Fruit fly (Drosophila melanogaster): ENCODE measurements around the gene Root.

The Root gene

DNA sequence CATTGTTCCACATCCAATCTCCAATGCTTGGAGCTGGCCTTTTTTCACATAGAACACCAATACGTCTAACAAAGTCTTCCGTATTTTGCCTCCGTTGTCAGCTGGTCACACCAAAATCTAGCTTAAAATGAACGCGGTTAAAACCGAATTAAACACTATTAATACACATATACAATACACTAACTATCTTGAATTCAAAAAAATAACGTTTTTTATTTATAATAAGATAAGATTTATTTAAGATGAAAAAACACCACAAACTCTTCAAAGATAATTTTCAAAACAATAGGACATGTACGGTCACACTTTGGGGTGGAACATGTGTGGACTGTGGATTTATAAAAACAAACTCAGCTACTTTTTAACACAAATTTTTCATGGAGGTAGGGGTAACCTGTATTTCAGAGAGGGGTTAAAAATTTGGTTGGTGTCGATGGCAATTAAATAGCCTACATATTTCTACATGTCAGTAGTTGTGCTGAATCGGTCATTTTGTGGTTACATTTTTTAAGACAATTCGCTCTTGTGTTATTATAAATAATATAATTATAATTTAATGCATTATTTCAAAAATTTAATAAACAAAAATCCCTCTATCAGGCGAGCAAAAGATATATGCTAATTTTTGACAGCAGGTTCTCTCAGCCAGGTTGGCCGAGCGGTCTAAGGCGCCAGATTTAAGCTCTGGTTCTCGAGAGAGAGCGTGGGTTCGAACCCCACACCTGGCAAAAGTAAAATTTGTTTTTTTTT is 591 bp upstream of the Root start, which contains the start of gene CG13605:
TSS of gene CG13605 (minus strand) at position 70 of the 750 bp plus-strand sequence.
- TF ChIP-seq psq (optimal IDR thresholded peaks at IDR 0.05) (no peak), Myc (optimal IDR thresholded peaks at IDR 0.05) (no peak), ttk (optimal IDR thresholded peaks at IDR 0.05) (no peak), Sin3A (optimal IDR thresholded peaks at IDR 0.05) (no peak), insv (optimal IDR thresholded peaks at IDR 0.05) (no peak), h (optimal IDR thresholded peaks at IDR 0.05) (no peak)

DNA sequence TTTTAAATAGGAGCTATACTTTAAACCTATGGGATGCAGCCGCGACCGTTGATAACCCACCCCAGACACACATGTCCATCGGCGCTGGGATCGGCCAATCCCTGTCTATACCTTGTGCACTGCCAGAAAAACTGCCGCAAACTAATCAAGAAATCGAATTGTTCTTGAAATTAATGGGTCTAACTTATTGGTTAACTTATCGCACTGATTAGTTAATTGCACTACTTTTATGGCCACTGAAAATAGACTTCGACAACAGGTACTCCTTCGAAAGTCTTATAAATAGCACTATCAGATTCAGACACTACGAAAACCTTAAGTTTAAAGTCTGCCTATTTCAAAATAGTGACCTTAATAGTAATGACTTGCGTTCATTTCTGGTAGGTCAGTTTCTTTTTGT is 3.1 kb downstream of the Root start, which contains the start of gene CG13607:
TSS of gene CG13607 (minus strand) at position 143 of the 400 bp plus-strand sequence.
- TF ChIP-seq insv (optimal IDR thresholded peaks at IDR 0.05) (no peak), Myc (optimal IDR thresholded peaks at IDR 0.05) (no peak), h (optimal IDR thresholded peaks at IDR 0.05) (no peak), psq (optimal IDR thresholded peaks at IDR 0.05) (no peak), ttk (optimal IDR thresholded peaks at IDR 0.05) (no peak), Sin3A (optimal IDR thresholded peaks at IDR 0.05) (no peak)

DNA sequence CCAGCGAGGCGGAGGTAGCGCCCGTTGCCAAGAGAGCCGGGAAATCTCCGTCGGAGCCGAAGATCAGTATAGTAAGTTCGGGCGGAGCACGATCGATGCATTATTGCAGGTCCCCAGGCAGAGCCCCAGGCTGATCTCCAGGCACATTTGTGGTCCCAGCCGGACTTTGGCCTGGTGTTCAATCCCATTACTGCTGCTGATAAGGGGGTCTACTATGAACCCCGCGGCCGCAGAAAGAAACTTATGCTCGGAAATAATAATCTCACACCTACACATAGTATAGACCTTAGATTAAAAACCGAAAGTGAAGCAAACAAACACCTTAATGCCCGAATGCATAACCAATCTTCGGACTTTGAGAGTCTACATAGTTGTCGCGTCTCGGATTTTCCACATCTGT is 3.9 kb downstream of the Root start:
- TF ChIP-seq h (optimal IDR thresholded peaks at IDR 0.05): no peak
- TF ChIP-seq insv (optimal IDR thresholded peaks at IDR 0.05): no peak
- TF ChIP-seq psq (optimal IDR thresholded peaks at IDR 0.05): no peak
- TF ChIP-seq ttk (optimal IDR thresholded peaks at IDR 0.05): no peak

DNA sequence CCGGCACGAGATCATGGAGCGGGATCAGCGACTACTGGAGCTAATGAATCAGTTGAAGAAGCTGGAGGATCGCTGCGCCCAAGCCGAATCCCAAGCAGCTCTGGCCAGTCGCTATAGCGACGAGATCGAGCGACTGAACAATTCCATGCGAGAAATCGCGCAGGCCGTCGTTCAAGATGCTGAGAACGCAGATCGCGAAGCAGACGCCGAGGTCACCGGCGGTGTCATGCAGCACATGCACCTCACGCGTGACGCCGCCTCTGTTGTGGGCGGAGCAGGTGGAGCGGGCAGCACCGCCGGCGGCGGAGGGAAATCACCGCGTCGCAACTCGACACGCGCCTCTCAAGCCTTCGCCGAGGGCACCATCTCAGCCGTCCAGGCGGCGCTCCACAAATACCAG is 8.6 kb downstream of the Root start:
- TF ChIP-seq ttk (optimal IDR thresholded peaks at IDR 0.05): no peak
- TF ChIP-seq Sin3A (optimal IDR thresholded peaks at IDR 0.05): no peak
- no peak for TF ChIP-seq h (optimal IDR thresholded peaks at IDR 0.05)
- TF ChIP-seq insv (optimal IDR thresholded peaks at IDR 0.05): no peak
- TF ChIP-seq Myc (optimal IDR thresholded peaks at IDR 0.05): no peak
- TF ChIP-seq psq (optimal IDR thresholded peaks at IDR 0.05): no peak

DNA sequence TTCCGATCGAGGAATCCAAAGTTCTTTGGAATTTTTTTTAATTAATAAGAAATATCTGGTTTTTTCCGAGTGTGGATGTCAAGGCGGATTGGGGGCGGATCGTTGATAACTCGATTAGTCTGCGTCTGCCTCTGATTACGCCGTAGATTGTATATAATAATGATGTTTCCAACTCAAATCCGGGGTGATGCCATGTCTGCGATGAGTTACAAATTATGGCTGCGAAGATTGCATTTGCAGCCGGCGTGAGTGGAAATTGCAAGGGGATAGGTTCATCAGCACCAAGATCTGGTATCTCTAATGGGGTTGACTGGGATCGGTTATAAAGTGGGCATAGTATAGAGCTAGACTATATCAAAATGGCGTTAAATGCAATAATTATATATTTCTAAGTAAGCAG is 9.3 kb downstream of the Root start:
- TF ChIP-seq h (optimal IDR thresholded peaks at IDR 0.05) (no peak), psq (optimal IDR thresholded peaks at IDR 0.05) (no peak), ttk (optimal IDR thresholded peaks at IDR 0.05) (no peak), Myc (optimal IDR thresholded peaks at IDR 0.05) (no peak), Sin3A (optimal IDR thresholded peaks at IDR 0.05) (no peak), insv (optimal IDR thresholded peaks at IDR 0.05) (no peak)

DNA sequence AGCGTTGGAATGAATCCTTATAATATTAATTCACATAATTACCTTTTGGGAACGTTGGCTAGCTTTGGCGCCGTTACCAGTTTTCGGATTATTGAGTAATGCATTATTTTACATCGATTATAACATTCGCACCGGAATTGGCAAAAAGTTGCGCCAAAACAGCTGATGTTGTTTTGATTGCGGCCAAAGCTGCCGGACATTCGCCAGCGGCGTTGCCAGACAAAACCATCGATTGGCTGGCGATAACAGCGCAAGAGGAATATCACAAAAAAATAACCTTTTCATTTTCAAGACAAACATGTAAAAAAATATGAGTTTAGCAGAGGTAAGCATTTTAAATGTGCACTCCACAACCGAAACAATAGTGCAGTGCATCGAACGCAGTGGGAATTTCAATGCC is 17.0 kb downstream of the Root start, which contains the start of the genes GatB and Tsc1:
TSS of gene GatB (minus strand) at position 176 of the 400 bp plus-strand sequence.
TSS of gene Tsc1 (plus strand) at position 228 of the 400 bp plus-strand sequence.
- TF ChIP-seq ttk (optimal IDR thresholded peaks at IDR 0.05) (no peak), psq (optimal IDR thresholded peaks at IDR 0.05) (no peak), Myc (optimal IDR thresholded peaks at IDR 0.05) (no peak), Sin3A (optimal IDR thresholded peaks at IDR 0.05) (no peak), insv (optimal IDR thresholded peaks at IDR 0.05) (no peak), h (optimal IDR thresholded peaks at IDR 0.05) (no peak)

DNA sequence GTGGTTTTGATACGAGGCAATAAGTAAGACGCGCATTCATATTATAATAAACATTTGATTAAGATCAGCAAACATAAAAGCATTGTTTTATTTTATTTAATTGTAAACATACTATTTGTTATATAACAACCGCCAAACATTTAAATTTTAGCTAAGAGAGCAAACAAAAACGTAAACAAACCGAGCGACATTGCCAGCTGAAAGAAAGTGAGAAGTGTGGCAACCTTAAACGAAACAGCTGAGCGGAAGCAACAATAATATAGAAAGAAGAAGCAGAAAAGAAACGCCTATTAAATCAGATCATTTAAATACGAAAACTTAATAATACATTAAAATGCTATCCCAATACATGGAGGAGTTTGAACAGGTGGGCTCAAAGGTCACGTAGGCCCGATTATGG is 21.5 kb downstream of the Root start, which contains the start of gene Sec10:
TSS of gene Sec10 (plus strand) at position 252 of the 400 bp plus-strand sequence.
- no peak for TF ChIP-seq ttk (optimal IDR thresholded peaks at IDR 0.05)
- no peak for TF ChIP-seq insv (optimal IDR thresholded peaks at IDR 0.05)
- TF ChIP-seq Myc (optimal IDR thresholded peaks at IDR 0.05): no peak
- TF ChIP-seq h (optimal IDR thresholded peaks at IDR 0.05): no peak
- TF ChIP-seq Sin3A (optimal IDR thresholded peaks at IDR 0.05): no peak
- no peak for TF ChIP-seq psq (optimal IDR thresholded peaks at IDR 0.05)

DNA sequence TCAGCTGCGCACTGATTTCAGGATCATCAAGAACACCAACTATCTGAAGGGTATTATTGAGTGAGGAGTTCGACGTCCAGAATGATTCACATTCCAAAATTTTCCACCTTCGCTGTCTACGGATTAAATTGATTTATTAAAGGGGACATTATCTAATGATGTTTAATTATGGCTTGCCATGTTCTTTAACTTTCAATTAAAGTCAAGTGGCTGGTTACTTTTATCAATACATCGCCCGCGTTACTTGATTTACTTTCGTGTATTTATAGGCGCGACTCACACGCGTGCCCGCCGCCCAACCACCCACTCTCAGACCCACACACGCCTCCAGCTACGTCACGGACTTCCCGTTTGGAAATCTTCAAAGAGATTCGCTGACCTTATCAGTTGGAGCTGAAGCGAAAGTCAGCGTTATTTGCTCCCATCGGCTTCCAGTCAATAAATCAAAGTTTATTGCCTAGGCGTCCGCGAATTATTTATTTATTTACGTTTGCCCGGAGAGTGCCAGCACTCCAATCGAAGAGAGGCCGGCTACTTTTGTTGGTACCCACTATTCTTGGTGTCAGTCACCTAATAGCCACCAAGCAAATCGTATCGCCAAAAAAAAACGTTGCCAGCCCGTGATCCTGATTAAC is 24.3 kb downstream of the Root start, which contains the start of gene Npc2f:
TSS of gene Npc2f (plus strand) at position 585 of the 635 bp plus-strand sequence.
- TF ChIP-seq insv (optimal IDR thresholded peaks at IDR 0.05) (no peak), psq (optimal IDR thresholded peaks at IDR 0.05) (no peak), h (optimal IDR thresholded peaks at IDR 0.05) (no peak), ttk (optimal IDR thresholded peaks at IDR 0.05) (no peak), Myc (optimal IDR thresholded peaks at IDR 0.05) (no peak), Sin3A (optimal IDR thresholded peaks at IDR 0.05) (no peak)

DNA sequence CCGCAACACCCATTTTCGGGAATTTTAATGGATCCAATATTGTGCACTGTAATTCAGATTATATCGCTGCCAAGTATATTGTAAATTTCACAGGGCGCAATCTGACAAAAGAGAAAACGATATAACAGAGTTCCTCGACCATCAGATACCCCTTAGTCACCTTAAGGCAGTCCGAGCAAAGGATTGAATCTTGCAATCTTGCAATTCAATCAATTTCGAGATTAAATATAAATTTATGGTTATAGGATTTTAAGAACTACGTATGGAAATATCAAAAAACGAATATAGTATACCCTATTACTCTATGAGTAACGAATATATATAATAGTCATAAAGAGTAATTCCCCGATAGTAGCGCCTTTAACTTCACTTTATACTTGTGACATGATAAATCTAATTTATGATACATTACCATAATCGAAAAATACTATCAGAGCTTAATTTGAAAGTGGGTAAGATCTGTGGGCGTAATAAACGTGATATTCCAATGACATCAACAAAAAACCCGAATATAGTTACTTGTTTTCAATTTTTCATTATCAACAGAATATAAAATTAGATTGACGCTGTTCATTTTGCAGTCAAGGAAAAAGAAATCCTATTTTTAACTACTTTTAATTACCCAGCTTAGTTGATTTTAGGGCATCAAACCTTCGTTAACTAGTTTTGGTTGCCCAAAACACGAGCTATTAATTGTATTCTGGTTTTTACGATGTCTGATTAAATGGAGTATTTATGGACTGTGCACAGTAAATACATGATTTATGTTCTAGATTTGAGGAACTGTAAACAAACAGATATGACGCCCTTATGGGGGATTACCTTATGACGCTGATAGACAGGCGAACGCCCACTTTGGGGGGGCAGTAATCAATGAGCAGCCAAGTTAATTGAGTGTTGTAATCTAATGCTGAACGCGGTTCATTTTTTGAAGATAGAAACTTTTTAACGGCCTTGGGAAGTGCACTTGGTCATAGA is 25.7 kb downstream of the Root start:
- TF ChIP-seq insv (optimal IDR thresholded peaks at IDR 0.05) (no peak), Myc (optimal IDR thresholded peaks at IDR 0.05) (no peak), Sin3A (optimal IDR thresholded peaks at IDR 0.05) (no peak), h (optimal IDR thresholded peaks at IDR 0.05) (no peak), ttk (optimal IDR thresholded peaks at IDR 0.05) (no peak), psq (optimal IDR thresholded peaks at IDR 0.05) (no peak)

DNA sequence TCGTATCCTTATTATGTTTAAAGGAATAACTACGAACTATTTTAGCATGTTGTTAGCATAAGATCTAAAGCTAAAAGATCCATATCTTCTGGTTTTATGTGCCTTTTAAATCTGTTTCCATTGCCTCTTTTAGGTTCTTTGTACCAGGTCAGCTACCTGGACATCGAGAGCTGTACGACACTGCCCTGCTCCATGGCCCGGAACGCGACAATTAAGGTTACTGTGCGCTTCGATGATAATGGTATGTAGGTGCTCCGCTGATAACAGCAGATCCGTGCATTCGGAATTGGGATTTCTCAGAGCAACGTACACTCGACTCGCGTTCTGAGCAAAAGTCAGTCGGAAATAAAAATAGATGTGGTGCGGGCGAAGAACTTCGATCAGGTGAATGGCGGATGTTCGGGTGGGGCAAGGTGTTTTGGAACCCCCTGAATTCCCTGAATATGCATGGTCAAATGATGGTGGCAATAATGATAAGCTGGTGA is 26.6 kb downstream of the Root start:
- TF ChIP-seq psq (optimal IDR thresholded peaks at IDR 0.05) (no peak), insv (optimal IDR thresholded peaks at IDR 0.05) (no peak), h (optimal IDR thresholded peaks at IDR 0.05) (no peak), ttk (optimal IDR thresholded peaks at IDR 0.05) (no peak), Myc (optimal IDR thresholded peaks at IDR 0.05) (no peak), Sin3A (optimal IDR thresholded peaks at IDR 0.05) (no peak)

DNA sequence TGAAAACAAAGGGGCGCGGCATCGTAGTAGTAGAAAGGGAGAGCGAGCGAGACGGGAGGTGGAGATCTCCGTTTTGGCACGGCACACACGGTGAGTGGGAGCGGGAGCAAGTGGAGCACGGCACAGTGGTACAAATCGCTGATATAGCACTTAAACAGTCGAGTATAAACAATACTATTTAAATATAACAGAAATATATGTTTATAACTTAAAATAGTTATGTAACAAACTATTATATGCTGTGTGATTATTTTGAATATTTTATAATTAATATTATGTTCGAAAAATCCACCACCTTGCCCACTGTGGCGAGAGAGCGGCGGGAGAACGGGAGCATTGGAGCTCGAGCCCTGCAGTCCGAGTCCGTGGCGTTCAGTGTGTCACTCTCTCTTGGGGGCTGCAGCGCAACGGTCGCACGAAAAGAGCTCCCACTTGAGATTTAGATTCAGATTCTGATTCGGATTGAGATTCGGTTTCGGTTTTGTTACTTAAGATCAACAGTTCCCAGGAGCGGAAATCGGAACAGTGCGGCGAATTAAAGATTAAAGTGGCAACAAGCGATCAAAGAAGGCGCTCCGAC is 28.0 kb downstream of the Root start, which contains the start of gene Kal1:
TSS of gene Kal1 (plus strand) at position 383 of the 580 bp plus-strand sequence.
- TF ChIP-seq h (optimal IDR thresholded peaks at IDR 0.05) (no peak), psq (optimal IDR thresholded peaks at IDR 0.05) (no peak), insv (optimal IDR thresholded peaks at IDR 0.05) (no peak), Myc (optimal IDR thresholded peaks at IDR 0.05) (no peak), Sin3A (optimal IDR thresholded peaks at IDR 0.05) (no peak), ttk (optimal IDR thresholded peaks at IDR 0.05) (no peak)

Data from Kc167 (cell line).